Worm (Caenorhabditis elegans): ENCODE measurements around the gene ugt-14.

DNA sequence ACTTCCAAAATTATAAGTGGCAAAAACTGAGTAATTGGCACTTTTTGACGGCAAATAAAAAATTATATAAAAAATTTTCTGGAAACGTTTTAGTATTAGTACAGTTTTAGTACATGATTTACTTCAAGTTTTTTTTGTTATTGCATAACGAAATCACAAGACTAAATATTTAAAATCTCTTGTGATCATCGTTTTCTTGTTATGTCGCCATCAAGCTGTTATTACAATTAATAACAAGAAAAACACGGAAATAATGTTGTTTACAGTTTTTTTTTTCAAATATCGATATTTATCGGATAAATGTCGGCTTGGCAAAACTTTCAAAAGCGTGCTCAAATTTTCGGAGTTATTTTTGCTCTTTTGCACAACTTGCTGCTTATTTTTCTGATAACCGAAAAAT lies 42.6 kb downstream of the ugt-14 start, which contains the start of gene str-209:
- no peak for TF ChIP-seq ces-1 (GFP tag; optimal IDR thresholded peaks at IDR 0.05)
- TF ChIP-seq elt-3 (tag; optimal IDR thresholded peaks at IDR 0.05) = no peak
- no peak for TF ChIP-seq nhr-12 (tag; optimal IDR thresholded peaks at IDR 0.05)
- TF ChIP-seq nhr-2 (tag; optimal IDR thresholded peaks at IDR 0.05) = no peak
- TF ChIP-seq unc-39 (tag; optimal IDR thresholded peaks at IDR 0.05) = no peak
- TF ChIP-seq nhr-237 (tag; optimal IDR thresholded peaks at IDR 0.05) = no peak
- no peak for TF ChIP-seq ztf-11 (tag; optimal IDR thresholded peaks at IDR 0.05)
